Worm (Caenorhabditis elegans) whole organism, midembryonic: ENCODE results near the gene metl-6.

Experiments
- cog-1 ChIP-seq: sonication (generic microtip); optimal IDR thresholded peaks from 2 replicates; lab custom pipeline; 2016; ENCODE audit warnings: missing genetic modification characterization, missing compliant biosample characterization
- flt-1 ChIP-seq: fragments of 200-800 bp; sonication (Bioruptor generic); IDR thresholded peaks from 2 replicates; pipeline ENCODE4 v1.3.6; 2022; ENCODE audit warnings: missing genetic modification characterization, missing compliant biosample characterization
- klf-2 ChIP-seq: fragments of 200-800 bp; sonication (Bioruptor generic); conservative IDR thresholded peaks from 2 replicates; pipeline ENCODE4 v1.3.6; 2022; ENCODE audit warnings: missing genetic modification reagents, missing genetic modification characterization, missing compliant biosample characterization
- med-1 ChIP-seq: sonication (generic microtip); optimal IDR thresholded peaks from 2 replicates; lab custom pipeline; 2017; ENCODE audit warnings: missing genetic modification characterization, mild to moderate bottlenecking, missing compliant biosample characterization, antibody characterized with exemption, missing genetic modification reagents; ENCODE audit not compliant: insufficient read depth
- ztf-29 ChIP-seq: fragments of 200-800 bp; sonication (Bioruptor generic); IDR thresholded peaks from 2 replicates; pipeline ENCODE4 v1.3.6; 2022; ENCODE audit warnings: missing genetic modification reagents, missing genetic modification characterization, missing compliant biosample characterization

DNA sequence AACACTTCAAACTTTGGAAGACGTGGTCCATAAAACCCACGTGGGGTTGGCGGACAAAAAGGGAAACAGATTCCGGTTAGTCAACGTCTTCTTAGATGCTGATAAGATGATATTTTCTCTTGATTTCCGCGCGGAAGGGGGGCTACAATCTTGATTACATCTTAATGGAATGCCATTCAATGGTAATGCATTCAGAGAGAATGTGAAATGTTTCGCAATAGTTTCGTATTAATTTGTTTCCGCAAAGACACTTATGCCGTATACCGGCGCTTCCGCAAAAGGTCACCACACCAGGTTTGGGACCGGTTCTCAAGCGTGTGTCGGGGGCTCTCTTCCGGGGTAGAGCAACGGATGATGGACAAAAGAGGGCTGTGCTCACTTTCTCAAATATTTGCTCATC lies 47.0 kb downstream of the metl-6 start:
- TF ChIP-seq flt-1 (no peak), ztf-29 (GFP tag; lab: Robert Waterston, UW) (no peak), klf-2 (GFP tag; lab: Robert Waterston, UW) (no peak), med-1 (GFP tag; lab: Kevin White, UChicago) (no peak), cog-1 (tag; lab: Kevin White, UChicago) (no peak)
